Worm (Caenorhabditis elegans) whole organism, L3 larva: Measurements from ENCODE around the gene klp-12.

Source experiments
- aly-2 ChIP-seq: fragments of 150-350 bp; optimal IDR thresholded peaks from 2 replicates; lab custom pipeline; 2014; ENCODE audit warnings: missing biosample characterization, missing genetic modification characterization
- ama-1 ChIP-seq: fragments of 150-350 bp; optimal IDR thresholded peaks from 2 replicates; lab custom pipeline; 2018
- egl-27 ChIP-seq: sonication (generic microtip); optimal IDR thresholded peaks from 4 replicates; lab custom pipeline; 2017; ENCODE audit warnings: missing biosample characterization, missing genetic modification reagents, missing genetic modification characterization
- egl-5 ChIP-seq: fragments of 150-350 bp; optimal IDR thresholded peaks from 2 replicates; lab custom pipeline; 2017; ENCODE audit warnings: missing biosample characterization, missing genetic modification reagents, missing genetic modification characterization, inconsistent platforms
- elt-2 ChIP-seq: sonication (generic microtip); optimal IDR thresholded peaks from 2 replicates; lab custom pipeline; 2016; ENCODE audit warnings: missing genetic modification reagents, mild to moderate bottlenecking, missing genetic modification characterization, missing compliant biosample characterization
- elt-3 ChIP-seq, 3 experiments: fragments of 150-350 bp in 1 of 3; sonication (generic microtip) in 2 of 3; optimal IDR thresholded peaks; 2 replicates in 2 of 3; 4 replicates in 1 of 3; lab custom pipeline; 2014 to 2017; ENCODE audit warnings: missing biosample characterization in 3 of 3, missing genetic modification characterization in 3 of 3
- hmg-11 ChIP-seq: sonication (generic microtip); optimal IDR thresholded peaks from 2 replicates; lab custom pipeline; 2016; ENCODE audit warnings: missing genetic modification characterization, missing compliant biosample characterization
- nhr-25 ChIP-seq: sonication (generic microtip); optimal IDR thresholded peaks from 2 replicates; lab custom pipeline; 2017; ENCODE audit warnings: missing biosample characterization, missing genetic modification characterization
- nhr-77 ChIP-seq: fragments of 150-350 bp; optimal IDR thresholded peaks from 2 replicates; lab custom pipeline; 2014; ENCODE audit warnings: missing biosample characterization, missing genetic modification characterization
- pqm-1 ChIP-seq: fragments of 150-350 bp; optimal IDR thresholded peaks from 2 replicates; lab custom pipeline; 2017; ENCODE audit warnings: missing biosample characterization, missing genetic modification characterization, inconsistent platforms
- tbx-2 ChIP-seq: sonication (generic microtip); optimal IDR thresholded peaks from 2 replicates; lab custom pipeline; 2016; ENCODE audit warnings: mild to moderate bottlenecking, missing genetic modification characterization, missing compliant biosample characterization
- unc-39 ChIP-seq: sonication (generic microtip); optimal IDR thresholded peaks from 4 replicates; lab custom pipeline; 2017; ENCODE audit warnings: missing biosample characterization, missing genetic modification characterization
- ztf-11 ChIP-seq: fragments of 150-350 bp; optimal IDR thresholded peaks from 2 replicates; lab custom pipeline; 2014; ENCODE audit warnings: missing biosample characterization, missing genetic modification characterization

klp-12 gene

ce11 chrIV:11298154-11299086 is 61.2 kb downstream of the klp-12 start, which contains the start of the genes B0035.15 and dnj-1 (continued):
- TF ChIP-seq hmg-11 (tag; lab: Kevin White, UChicago) (peak; percentile 57), pqm-1 (no peak), egl-27 (tag; lab: Kevin White, UChicago) (no peak), elt-3 (tag; optimal IDR thresholded peaks at IDR 0.05; lab: Kevin White, UChicago) (no peak), egl-5 (tag; lab: Kevin White, UChicago) (peak; percentile 6), unc-39 (tag; lab: Kevin White, UChicago) (no peak), tbx-2 (tag; lab: Kevin White, UChicago) (no peak), nhr-25 (tag; lab: Kevin White, UChicago) (no peak), elt-2 (tag; lab: Kevin White, UChicago) (peak; percentile 7), ztf-11 (tag; lab: Kevin White, UChicago) (no peak)

- TF ChIP-seq ama-1: no peak
- no peak for TF ChIP-seq egl-27 (tag; lab: Kevin White, UChicago)
- no peak for TF ChIP-seq aly-2 (tag; lab: Kevin White, UChicago)
- TF ChIP-seq nhr-77 (tag; lab: Kevin White, UChicago): no peak
- TF ChIP-seq tbx-2 (tag; lab: Kevin White, UChicago): no peak
Observed at ce11 chrIV:11296787-11297186, 62.9 kb downstream of the klp-12 start, which contains the start of gene mttu-1. TSS of gene mttu-1 (minus strand) at chrIV:11296887.
